Worm (Caenorhabditis elegans) whole organism, L4 larva: ENCODE results near the gene Y57E12B.10.

Experiments
- F49E8.2 ChIP-seq: sonication (generic microtip); optimal IDR thresholded peaks from 2 replicates; lab custom pipeline; 2016; ENCODE audit warnings: missing compliant biosample characterization, mild to moderate bottlenecking, missing genetic modification characterization, borderline replicate concordance
- R02D3.7 ChIP-seq: fragments of 150-350 bp; sonication (generic microtip); optimal IDR thresholded peaks from 3 replicates; lab custom pipeline; 2014; ENCODE audit warnings: missing biosample characterization, missing genetic modification characterization
- ZK546.5 ChIP-seq, 2 experiments: sonication (generic microtip); optimal IDR thresholded peaks; 2 replicates each; lab custom pipeline; 2017; ENCODE audit warnings: missing biosample characterization in 2 of 2, missing genetic modification characterization in 2 of 2
- aha-1 ChIP-seq: fragments of 150-350 bp; peaks from one replicate; lab custom pipeline; 2014; ENCODE audit warnings: missing biosample characterization, missing genetic modification characterization
- aly-2 ChIP-seq: sonication (generic microtip); optimal IDR thresholded peaks from 2 replicates; lab custom pipeline; 2018; ENCODE audit warnings: missing biosample characterization, missing genetic modification characterization
- ceh-20 ChIP-seq: fragments of 200-800 bp; sonication (Bioruptor generic); IDR thresholded peaks from 2 replicates; pipeline ENCODE4 v1.3.6; 2022; ENCODE audit warnings: missing genetic modification reagents, missing genetic modification characterization, missing compliant biosample characterization
- cey-2 ChIP-seq: sonication (generic microtip); optimal IDR thresholded peaks from 3 replicates; lab custom pipeline; 2017; ENCODE audit warnings: missing genetic modification characterization, mild to moderate bottlenecking, missing compliant biosample characterization, antibody characterized with exemption, borderline replicate concordance; ENCODE audit not compliant: insufficient read depth
- daf-16 ChIP-seq, 3 experiments: sonication (generic microtip); optimal IDR thresholded peaks; 2 replicates each; lab custom pipeline; 2016 to 2017; ENCODE audit warnings: missing genetic modification characterization in 3 of 3, missing genetic modification reagents in 3 of 3, mild to moderate bottlenecking in 2 of 3, missing compliant biosample characterization in 2 of 3, missing biosample characterization in 1 of 3, moderate library complexity in 1 of 3
- dmd-6 ChIP-seq: fragments of 200-800 bp; sonication (Bioruptor generic); IDR thresholded peaks from 2 replicates; pipeline ENCODE4 v1.3.6; 2022; ENCODE audit warnings: missing genetic modification reagents, missing genetic modification characterization, missing compliant biosample characterization
- dmd-9 ChIP-seq: fragments of 200-800 bp; sonication (Bioruptor generic); IDR thresholded peaks from 2 replicates; pipeline ENCODE4 v1.3.6; 2022; ENCODE audit warnings: missing genetic modification reagents, missing genetic modification characterization, missing compliant biosample characterization
- dpl-1 ChIP-seq: fragments of 150-350 bp; optimal IDR thresholded peaks from 2 replicates; lab custom pipeline; 2014; ENCODE audit warnings: missing biosample characterization, missing genetic modification reagents, missing genetic modification characterization
- duxl-1 ChIP-seq: sonication (generic microtip); optimal IDR thresholded peaks from 2 replicates; lab custom pipeline; 2016; ENCODE audit warnings: mild to moderate bottlenecking, missing genetic modification characterization, moderate library complexity, missing compliant biosample characterization; ENCODE audit not compliant: poor library complexity
- dve-1 ChIP-seq: sonication (generic microtip); optimal IDR thresholded peaks from 2 replicates; lab custom pipeline; 2017; ENCODE audit warnings: antibody characterized with exemption, mild to moderate bottlenecking, missing genetic modification characterization, missing compliant biosample characterization; ENCODE audit not compliant: insufficient read depth
- egl-43 ChIP-seq: fragments of 200-800 bp; sonication (Bioruptor generic); IDR thresholded peaks from 2 replicates; pipeline ENCODE4 v1.3.6; 2022; ENCODE audit warnings: missing genetic modification reagents, missing genetic modification characterization, missing compliant biosample characterization
- fkh-10 ChIP-seq: fragments of 150-350 bp; optimal IDR thresholded peaks from 2 replicates; lab custom pipeline; 2014; ENCODE audit warnings: missing biosample characterization, missing genetic modification reagents, missing genetic modification characterization
- hif-1 ChIP-seq, 2 experiments: sonication (generic microtip); optimal IDR thresholded peaks; 2 replicates each; lab custom pipeline; 2016 to 2017; ENCODE audit warnings: missing compliant biosample characterization in 2 of 2, missing genetic modification characterization in 2 of 2, missing genetic modification reagents in 2 of 2, missing genotype in 2 of 2, mild to moderate bottlenecking in 1 of 2
- hlh-11 ChIP-seq: fragments of 200-800 bp; sonication (Bioruptor generic); optimal IDR thresholded peaks from 2 replicates; lab custom pipeline; 2018; ENCODE audit warnings: mild to moderate bottlenecking, missing genetic modification characterization, missing compliant biosample characterization
- hlh-30 ChIP-seq: sonication (generic microtip); optimal IDR thresholded peaks from 2 replicates; lab custom pipeline; 2017; ENCODE audit warnings: antibody characterized with exemption, mild to moderate bottlenecking, missing genetic modification characterization, missing compliant biosample characterization; ENCODE audit not compliant: insufficient read depth
- jun-1 ChIP-seq: fragments of 150-350 bp; optimal IDR thresholded peaks from 2 replicates; lab custom pipeline; 2014; ENCODE audit warnings: missing biosample characterization, missing genetic modification reagents, missing genetic modification characterization
- lin-1 ChIP-seq: fragments of 200-800 bp; sonication (Bioruptor generic); IDR thresholded peaks from 2 replicates; pipeline ENCODE4 v1.3.6; 2022; ENCODE audit warnings: missing genetic modification reagents, missing genetic modification characterization, missing compliant biosample characterization
- lin-13 ChIP-seq: fragments of 150-350 bp; optimal IDR thresholded peaks from 2 replicates; lab custom pipeline; 2014; ENCODE audit warnings: missing biosample characterization, missing genetic modification reagents, missing genetic modification characterization
- lin-29 ChIP-seq: fragments of 200-800 bp; sonication (Bioruptor generic); IDR thresholded peaks from 2 replicates; pipeline ENCODE4 v1.3.6; 2022; ENCODE audit warnings: missing genetic modification reagents, missing genetic modification characterization, missing compliant biosample characterization
- mdt-29 ChIP-seq: fragments of 200-800 bp; sonication (Bioruptor generic); IDR thresholded peaks from 2 replicates; pipeline ENCODE4 v1.3.6; 2022; ENCODE audit warnings: missing genetic modification reagents, missing genetic modification characterization, missing compliant biosample characterization
- mep-1 ChIP-seq: fragments of 150-350 bp; sonication (generic microtip); optimal IDR thresholded peaks from 3 replicates; lab custom pipeline; 2014; ENCODE audit warnings: missing biosample characterization, missing genetic modification characterization
- mxl-3 ChIP-seq: fragments of 200-800 bp; sonication (Bioruptor generic); optimal IDR thresholded peaks from 2 replicates; lab custom pipeline; 2018; ENCODE audit warnings: mild to moderate bottlenecking, missing genetic modification characterization, missing compliant biosample characterization
- nhr-10 ChIP-seq: fragments of 150-350 bp; optimal IDR thresholded peaks from 2 replicates; lab custom pipeline; 2014; ENCODE audit warnings: missing biosample characterization, missing genetic modification characterization
- nhr-11 ChIP-seq: fragments of 150-350 bp; optimal IDR thresholded peaks from 2 replicates; lab custom pipeline; 2014; ENCODE audit warnings: missing biosample characterization, missing genetic modification characterization
- nhr-111 ChIP-seq: fragments of 200-800 bp; sonication (Bioruptor generic); optimal IDR thresholded peaks from 2 replicates; lab custom pipeline; 2018; ENCODE audit warnings: mild to moderate bottlenecking, missing genetic modification characterization, missing compliant biosample characterization
- nhr-28 ChIP-seq: fragments of 150-350 bp; optimal IDR thresholded peaks from 2 replicates; lab custom pipeline; 2014; ENCODE audit warnings: missing biosample characterization, missing genetic modification characterization
- nhr-42 ChIP-seq: fragments of 200-800 bp; sonication (Bioruptor generic); IDR thresholded peaks from 2 replicates; pipeline ENCODE4 v1.3.6; 2022; ENCODE audit warnings: missing genetic modification characterization, missing compliant biosample characterization
- nhr-48 ChIP-seq: sonication (generic microtip); optimal IDR thresholded peaks from 2 replicates; lab custom pipeline; 2016; ENCODE audit warnings: mild to moderate bottlenecking, missing genetic modification characterization, missing compliant biosample characterization
- nhr-6 ChIP-seq: fragments of 150-350 bp; optimal IDR thresholded peaks from 2 replicates; lab custom pipeline; 2014; ENCODE audit warnings: missing biosample characterization, missing genetic modification characterization
- rbr-2 ChIP-seq: sonication (generic microtip); optimal IDR thresholded peaks from 2 replicates; lab custom pipeline; 2016; ENCODE audit warnings: missing genotype, missing genetic modification characterization, missing compliant biosample characterization
- saeg-2 ChIP-seq: fragments of 200-800 bp; sonication (Bioruptor generic); IDR thresholded peaks from 2 replicates; pipeline ENCODE4 v1.3.6; 2022; ENCODE audit warnings: missing genetic modification reagents, missing genetic modification characterization, missing compliant biosample characterization
- snpc-4 ChIP-seq: fragments of 150-350 bp; optimal IDR thresholded peaks from 2 replicates; lab custom pipeline; 2014; ENCODE audit warnings: missing biosample characterization, missing genetic modification characterization
- unc-130 ChIP-seq: sonication (generic microtip); optimal IDR thresholded peaks from 2 replicates; lab custom pipeline; 2016; ENCODE audit warnings: missing genetic modification reagents, missing genetic modification characterization, missing compliant biosample characterization
- unc-39 ChIP-seq: sonication (generic microtip); optimal IDR thresholded peaks from 2 replicates; lab custom pipeline; 2017; ENCODE audit warnings: missing biosample characterization, missing genetic modification characterization
- unc-62 ChIP-seq, 3 experiments: fragments of 150-350 bp in 1 of 3; sonication (generic microtip); optimal IDR thresholded peaks in 2 of 3; peaks in 1 of 3; 1 replicate in 1 of 3; 2 replicates in 2 of 3; lab custom pipeline; 2014 to 2017; ENCODE audit warnings: missing biosample characterization in 3 of 3, missing genetic modification characterization in 3 of 3, missing genetic modification reagents in 3 of 3, missing genotype in 1 of 3
- vab-7 ChIP-seq: fragments of 200-800 bp; sonication (Bioruptor generic); IDR thresholded peaks from 2 replicates; pipeline ENCODE4 v1.3.6; 2022; ENCODE audit warnings: missing genetic modification reagents, missing genetic modification characterization, missing compliant biosample characterization
- ztf-7 ChIP-seq: fragments of 150-350 bp; optimal IDR thresholded peaks from 2 replicates; lab custom pipeline; 2014; ENCODE audit warnings: missing biosample characterization, missing genetic modification characterization

The Y57E12B.10 gene

ce11 chrV:6934212-6934611 lies 1.6 kb downstream of the Y57E12B.10 start, which contains the start of gene lipl-6:
Gene lipl-6 (minus strand): TSS chrV:6934312.
- TF ChIP-seq unc-39 (no peak), aha-1 (no peak), vab-7 (GFP tag; lab: Robert Waterston, UW) (no peak), nhr-10 (no peak), unc-130 (no peak), dve-1 (tag; lab: Kevin White, UChicago) (no peak), nhr-28 (tag; lab: Kevin White, UChicago) (no peak), dmd-9 (no peak), jun-1 (tag; lab: Kevin White, UChicago) (no peak), nhr-42 (GFP tag; lab: Robert Waterston, UW) (no peak), saeg-2 (no peak), egl-43 (GFP tag; lab: Robert Waterston, UW) (no peak), aly-2 (tag; lab: Kevin White, UChicago) (no peak), R02D3.7 (tag; lab: Kevin White, UChicago) (no peak), ceh-20 (GFP tag; lab: Robert Waterston, UW) (no peak), rbr-2 (tag; lab: Kevin White, UChicago) (no peak), lin-1 (GFP tag; lab: Robert Waterston, UW) (no peak), cey-2 (tag; lab: Kevin White, UChicago) (no peak), dpl-1 (GFP tag; lab: Kevin White, UChicago) (no peak)

ce11 chrV:6930284-6930683 lies 5.5 kb downstream of the Y57E12B.10 start:
- TF ChIP-seq lin-13 (GFP tag; lab: Kevin White, UChicago) (no peak), nhr-48 (tag; lab: Kevin White, UChicago) (no peak), daf-16 (GFP tag; optimal IDR thresholded peaks at IDR 0.05; lab: Kevin White, UChicago) (peak in 1 of 2 experiments; percentile 12), daf-16 (tag; optimal IDR thresholded peaks at IDR 0.05; lab: Kevin White, UChicago) (no peak), hlh-11 (peak; percentile 45), mep-1 (tag; lab: Kevin White, UChicago) (no peak), nhr-11 (tag; lab: Kevin White, UChicago) (peak; percentile 13)

ce11 chrV:6928938-6929337 lies 6.8 kb downstream of the Y57E12B.10 start, which contains the start of gene unc-68:
Gene unc-68 (minus strand): TSS chrV:6929038.
- peak; percentile 52 for TF ChIP-seq aha-1
- no peak for TF ChIP-seq vab-7 (GFP tag; lab: Robert Waterston, UW)

ce11 chrV:6926633-6927032 lies 9.1 kb downstream of the Y57E12B.10 start:
- peak; percentile 53 for TF ChIP-seq aha-1
- peak in 1 of 2 experiments; percentile 79 for TF ChIP-seq unc-62 (GFP tag; optimal IDR thresholded peaks at IDR 0.05 in 1 of 2; lab: Kevin White, UChicago)
- TF ChIP-seq unc-62 (tag; optimal IDR thresholded peaks at IDR 0.05; lab: Kevin White, UChicago): no peak
- TF ChIP-seq mep-1 (tag; lab: Kevin White, UChicago): no peak

- peak in 1 of 2 experiments; percentile 92 for TF ChIP-seq unc-62 (GFP tag; optimal IDR thresholded peaks at IDR 0.05 in 1 of 2; lab: Kevin White, UChicago)
- TF ChIP-seq unc-62 (tag; optimal IDR thresholded peaks at IDR 0.05; lab: Kevin White, UChicago): no peak
- TF ChIP-seq mdt-29 (GFP tag; lab: Robert Waterston, UW): no peak
Measured at ce11 chrV:6919251-6919650, 16.5 kb downstream of the Y57E12B.10 start.

ce11 chrV:6917280-6917679 lies 18.5 kb downstream of the Y57E12B.10 start:
- no peak for TF ChIP-seq ZK546.5 (tag; optimal IDR thresholded peaks at IDR 0.05; lab: Kevin White, UChicago)
- TF ChIP-seq mxl-3: no peak
- no peak for TF ChIP-seq F49E8.2
- no peak for TF ChIP-seq nhr-111 (GFP tag; lab: Kevin White, UChicago)
- TF ChIP-seq unc-62 (GFP tag; optimal IDR thresholded peaks at IDR 0.05 in 1 of 2; lab: Kevin White, UChicago): peak in 1 of 2 experiments; percentile 38
- TF ChIP-seq unc-62 (tag; optimal IDR thresholded peaks at IDR 0.05; lab: Kevin White, UChicago): no peak
- TF ChIP-seq fkh-10: no peak
- no peak for TF ChIP-seq lin-1 (GFP tag; lab: Robert Waterston, UW)
- no peak for TF ChIP-seq hlh-30 (tag; lab: Kevin White, UChicago)
- TF ChIP-seq lin-29: no peak
- TF ChIP-seq ztf-7 (tag; lab: Kevin White, UChicago): no peak
- no peak for TF ChIP-seq snpc-4 (tag; lab: Kevin White, UChicago)
- TF ChIP-seq lin-13 (GFP tag; lab: Kevin White, UChicago): no peak
- no peak for TF ChIP-seq duxl-1 (tag; lab: Kevin White, UChicago)
- 0 out of 2 replicates have a peak, but pooled peaks have one; percentile 14 for TF ChIP-seq dmd-6 (GFP tag; lab: Robert Waterston, UW)
- no peak for TF ChIP-seq hif-1 (tag; optimal IDR thresholded peaks at IDR 0.05; lab: Kevin White, UChicago)
- no peak for TF ChIP-seq nhr-6 (tag; lab: Kevin White, UChicago)
